Fruit fly (Drosophila melanogaster): ENCODE measurements around the gene CG42502.

The CG42502 gene

DNA sequence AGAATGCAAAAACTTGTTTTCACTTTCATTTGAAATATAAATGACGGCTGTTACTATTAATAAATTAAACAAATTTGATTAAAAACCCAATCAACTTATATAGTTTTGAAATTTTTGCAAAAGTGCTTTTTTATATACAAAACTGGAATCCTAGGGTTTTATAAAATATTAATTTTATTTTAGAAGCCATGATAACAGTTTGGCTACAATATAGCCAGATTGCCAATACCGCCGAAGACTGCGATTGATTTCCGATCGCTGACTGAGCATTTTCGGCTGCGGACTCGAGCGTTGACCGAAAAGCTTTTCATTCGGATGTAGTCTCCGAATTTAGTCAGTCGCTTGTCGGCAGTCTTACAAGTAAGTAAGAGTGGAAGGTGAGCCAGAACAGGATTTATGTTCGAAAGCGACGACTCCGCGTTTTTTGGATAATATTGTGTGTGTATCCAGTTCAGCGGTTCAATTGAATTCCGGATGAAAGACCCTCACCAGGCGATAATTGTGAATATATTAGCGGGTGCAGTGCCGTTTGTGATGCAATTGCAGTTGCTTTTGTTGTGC lies 12.3 kb upstream of the CG42502 start, which contains the start of gene Ugt36D1 (continued):
- TF ChIP-seq NC2β (GFP tag; optimal IDR thresholded peaks at IDR 0.05) (no peak), vfl (GFP tag; optimal IDR thresholded peaks at IDR 0.05) (no peak), vvl (GFP tag; IDR thresholded peaks at IDR 0.05) (0 out of 2 replicates have a peak, but pooled peaks have one; percentile 37), HLH3B (GFP tag; IDR thresholded peaks at IDR 0.05) (peak; percentile 30; the same call in 1 of the 2 replicates), Lhr (GFP tag; optimal IDR thresholded peaks at IDR 0.05) (no peak), Asciz (GFP tag; optimal IDR thresholded peaks at IDR 0.05) (no peak), CG3726 (GFP tag; IDR thresholded peaks at IDR 0.05) (no peak), CG31224 (GFP tag; IDR thresholded peaks at IDR 0.05) (no peak), CrebB (tag; optimal IDR thresholded peaks at IDR 0.05) (peak; percentile 4), salm (tag; optimal IDR thresholded peaks at IDR 0.05) (no peak), CG1602 (GFP tag; optimal IDR thresholded peaks at IDR 0.05) (no peak), klu (GFP tag; IDR thresholded peaks at IDR 0.05) (no peak), btn (GFP tag; optimal IDR thresholded peaks at IDR 0.05) (no peak), Atf6 (GFP tag; IDR thresholded peaks at IDR 0.05) (0 out of 2 replicates have a peak, but pooled peaks have one; percentile 12), Adf1 (GFP tag; IDR thresholded peaks at IDR 0.05) (peak; percentile 29; the same call in 1 of the 2 replicates), CG2199 (GFP tag; IDR thresholded peaks at IDR 0.05) (no peak), CG33557 (GFP tag; optimal IDR thresholded peaks at IDR 0.05) (no peak), CG13287 (GFP tag; IDR thresholded peaks at IDR 0.05; ENCODE audit: partially characterized antibody) (peak; percentile 43; the same call in 1 of the 2 replicates), Ets65A (GFP tag) (no peak), CG9876 (GFP tag; optimal IDR thresholded peaks at IDR 0.05) (no peak), CG10147 (GFP tag; optimal IDR thresholded peaks at IDR 0.05) (peak; percentile 28), CG12104 (GFP tag; optimal IDR thresholded peaks at IDR 0.05) (no peak), CG10565 (GFP tag; optimal IDR thresholded peaks at IDR 0.05) (no peak), CG31441 (GFP tag; IDR thresholded peaks at IDR 0.05) (no peak), pb (GFP tag; optimal IDR thresholded peaks at IDR 0.05) (no peak), CG11504 (tag; optimal IDR thresholded peaks at IDR 0.05) (no peak), chn (GFP tag; optimal IDR thresholded peaks at IDR 0.05) (no peak), CG4820 (GFP tag; optimal IDR thresholded peaks at IDR 0.05) (no peak), kay (GFP tag; optimal IDR thresholded peaks at IDR 0.05) (no peak), hkb (optimal IDR thresholded peaks at IDR 0.05) (no peak), hkb (GFP tag; IDR thresholded peaks at IDR 0.05) (0 out of 2 replicates have a peak, but pooled peaks have one; percentile 33), dpn (GFP tag; optimal IDR thresholded peaks at IDR 0.05) (peak in 1 of 2 experiments; percentile 0), CG3281 (GFP tag; optimal IDR thresholded peaks at IDR 0.05) (peak; percentile 0), CG17912 (GFP tag; optimal IDR thresholded peaks at IDR 0.05) (no peak), CG5180 (GFP tag; optimal IDR thresholded peaks at IDR 0.05) (no peak), croc (GFP tag; conservative IDR thresholded peaks at IDR 0.05) (no peak), abd-A (tag; optimal IDR thresholded peaks at IDR 0.05) (peak; percentile 18), sug (tag; optimal IDR thresholded peaks at IDR 0.05) (peak; percentile 1), CG43689 (GFP tag; IDR thresholded peaks at IDR 0.05) (no peak), bowl (GFP tag; IDR thresholded peaks at IDR 0.05) (no peak), CG14014 (GFP tag; IDR thresholded peaks at IDR 0.05) (0 out of 2 replicates have a peak, but pooled peaks have one; percentile 23), chm (GFP tag; IDR thresholded peaks at IDR 0.05) (no peak), repo (GFP tag; optimal IDR thresholded peaks at IDR 0.05) (no peak), twi (tag; optimal IDR thresholded peaks at IDR 0.05) (no peak), nom (GFP tag; optimal IDR thresholded peaks at IDR 0.05) (peak; percentile 15), disco-r (GFP tag; optimal IDR thresholded peaks at IDR 0.05) (no peak), CG6854 (GFP tag; optimal IDR thresholded peaks at IDR 0.05) (no peak), tin (GFP tag; optimal IDR thresholded peaks at IDR 0.05) (no peak), Bteb2 (GFP tag; optimal IDR thresholded peaks at IDR 0.05) (no peak), CG12155 (GFP tag; optimal IDR thresholded peaks at IDR 0.05) (no peak), CG4424 (GFP tag; optimal IDR thresholded peaks at IDR 0.05) (no peak), CG2889 (GFP tag; IDR thresholded peaks at IDR 0.05) (no peak)
